Worm (Caenorhabditis elegans): ENCODE measurements around the gene ref-2.

Gene ref-2

ce11 chrX:7794306-7794743, 50.3 kb downstream of the ref-2 start (continued):
- peak; percentile 79 for TF ChIP-seq dox-1 (GFP tag; IDR thresholded peaks at IDR 0.05)
- TF ChIP-seq sdz-38 (tag; optimal IDR thresholded peaks at IDR 0.05): no peak
- no peak for TF ChIP-seq aptf-3 (GFP tag; IDR thresholded peaks at IDR 0.05)
- peak; percentile 89 for TF ChIP-seq tbp1 (GFP tag; optimal IDR thresholded peaks at IDR 0.05)
- peak; percentile 42; the same call in 1 of the 2 replicates for TF ChIP-seq lir-1 (GFP tag; conservative IDR thresholded peaks at IDR 0.05)
- TF ChIP-seq D2030.7 (GFP tag; IDR thresholded peaks at IDR 0.05): peak; percentile 78; the same call in 1 of the 2 replicates
- TF ChIP-seq ama-1 (optimal IDR thresholded peaks at IDR 0.05): no peak
- TF ChIP-seq ama-1 (GFP tag; optimal IDR thresholded peaks at IDR 0.05): peak in 1 of 2 experiments; percentile 44
- peak; percentile 25; the same call in 1 of the 2 replicates for TF ChIP-seq egrh-3 (GFP tag; IDR thresholded peaks at IDR 0.05)
- TF ChIP-seq madf-8 (GFP tag; conservative IDR thresholded peaks at IDR 0.05): no peak
- TF ChIP-seq mcd-1 (GFP tag; IDR thresholded peaks at IDR 0.05): no peak; the same call in 1 of the 2 replicates
- no peak for TF ChIP-seq pha-4 (tag; optimal IDR thresholded peaks at IDR 0.05)
- TF ChIP-seq snpc-1.1 (tag; optimal IDR thresholded peaks at IDR 0.05; ENCODE audit: insufficient read depth): peak; percentile 2
- TF ChIP-seq hrde-1 (tag; optimal IDR thresholded peaks at IDR 0.05; ENCODE audit: borderline replicate concordance): peak; percentile 28
- TF ChIP-seq chd-7 (tag; optimal IDR thresholded peaks at IDR 0.05): peak; percentile 48
- peak; percentile 95 for TF ChIP-seq rpc-1 (optimal IDR thresholded peaks at IDR 0.05)
- peak; percentile 95 for TF ChIP-seq rpc-1 (tag; optimal IDR thresholded peaks at IDR 0.05)
- peak; percentile 34 for TF ChIP-seq gei-17 (GFP tag; optimal IDR thresholded peaks at IDR 0.05)
- peak; percentile 74 for TF ChIP-seq snpc-3.4 (tag; optimal IDR thresholded peaks at IDR 0.05)
- no peak for TF ChIP-seq egl-44 (GFP tag; IDR thresholded peaks at IDR 0.05)
- TF ChIP-seq nfya-1 (tag; optimal IDR thresholded peaks at IDR 0.05; ENCODE audit: borderline replicate concordance, insufficient read depth): no peak
- TF ChIP-seq attf-5 (GFP tag; optimal IDR thresholded peaks at IDR 0.05): peak; percentile 23
- peak; percentile 74 for TF ChIP-seq pbrm-1 (GFP tag; IDR thresholded peaks at IDR 0.05)
- TF ChIP-seq F10E7.11 (tag; optimal IDR thresholded peaks at IDR 0.05): peak; percentile 15
- TF ChIP-seq bed-2 (GFP tag; IDR thresholded peaks at IDR 0.05): no peak
- TF ChIP-seq madf-3 (GFP tag; IDR thresholded peaks at IDR 0.05): no peak
- peak; percentile 70 for TF ChIP-seq repo-1 (tag; optimal IDR thresholded peaks at IDR 0.05)
- TF ChIP-seq ztf-25 (GFP tag; IDR thresholded peaks at IDR 0.05): peak; percentile 71; the same call in 1 of the 2 replicates
- no peak for TF ChIP-seq hlh-12 (tag; optimal IDR thresholded peaks at IDR 0.05)
- 0 out of 2 replicates have a peak, but pooled peaks have one; percentile 26 for TF ChIP-seq rcor-1 (GFP tag; IDR thresholded peaks at IDR 0.05)
- TF ChIP-seq nhr-90 (tag; optimal IDR thresholded peaks at IDR 0.05): peak; percentile 76
- TF ChIP-seq T07F8.4 (tag; optimal IDR thresholded peaks at IDR 0.05): peak; percentile 47
- TF ChIP-seq nhr-80 (tag; optimal IDR thresholded peaks at IDR 0.05): peak; percentile 18
- no peak for TF ChIP-seq let-526 (GFP tag; IDR thresholded peaks at IDR 0.05)
- peak; percentile 27 for TF ChIP-seq ceh-27 (GFP tag; optimal IDR thresholded peaks at IDR 0.05)
- TF ChIP-seq atf-7 (tag; optimal IDR thresholded peaks at IDR 0.05): peak; percentile 13
- TF ChIP-seq tlf-1 (GFP tag; optimal IDR thresholded peaks at IDR 0.05): peak; percentile 46
- TF ChIP-seq rec-8 (tag; optimal IDR thresholded peaks at IDR 0.05): peak; percentile 4 to 70
- peak; percentile 62 for TF ChIP-seq madf-10 (tag; optimal IDR thresholded peaks at IDR 0.05)
- peak; percentile 72 for TF ChIP-seq hmg-1.2 (GFP tag; IDR thresholded peaks at IDR 0.05)
- TF ChIP-seq T26A5.8 (tag; optimal IDR thresholded peaks at IDR 0.05): peak; percentile 17
- TF ChIP-seq cebp-1 (GFP tag; IDR thresholded peaks at IDR 0.05): peak; percentile 63; the same call in 1 of the 2 replicates
- TF ChIP-seq cebp-1 (tag; optimal IDR thresholded peaks at IDR 0.05): peak; percentile 70
- TF ChIP-seq ets-4 (GFP tag; optimal IDR thresholded peaks at IDR 0.05): no peak
- TF ChIP-seq ZK185.1 (tag; optimal IDR thresholded peaks at IDR 0.05; ENCODE audit: poor library complexity, severe bottlenecking): peak; percentile 89
- no peak for TF ChIP-seq F39B2.1 (GFP tag; IDR thresholded peaks at IDR 0.05)
- no peak for TF ChIP-seq akir-1 (GFP tag; optimal IDR thresholded peaks at IDR 0.05)
- TF ChIP-seq mel-28 (tag; optimal IDR thresholded peaks at IDR 0.05; ENCODE audit: borderline replicate concordance): no peak
- peak; percentile 76; the same call in 1 of the 2 replicates for TF ChIP-seq nfyb-1 (GFP tag; IDR thresholded peaks at IDR 0.05)
